Fruit fly (Drosophila melanogaster) whole organism, wandering third instar larva: Measurements from ENCODE around the gene CG14613.

Experiments
- CG9705 ChIP-seq: fragments of 200-800 bp; sonication (Bioruptor generic); optimal IDR thresholded peaks from 2 replicates; lab custom pipeline; 2018; ENCODE audit warnings: missing biosample characterization, mild to moderate bottlenecking, missing genetic modification characterization
- Dif ChIP-seq: fragments of 200-275, 200-300 bp; sonication (Bioruptor generic); optimal IDR thresholded peaks from 2 replicates; lab custom pipeline; 2018; ENCODE audit warnings: missing biosample characterization, missing genetic modification characterization; ENCODE audit not compliant: partially characterized antibody
- HLH106 ChIP-seq: fragments of 200-800 bp; optimal IDR thresholded peaks from 3 replicates; lab custom pipeline; 2019; ENCODE audit warnings: missing biosample characterization, mild to moderate bottlenecking, missing genetic modification characterization, moderate library complexity
- Hr78 ChIP-seq: fragments of >200 bp; optimal IDR thresholded peaks from 2 replicates; lab custom pipeline; 2017; ENCODE audit warnings: missing biosample characterization, missing genetic modification characterization
- Jra ChIP-seq: sonication (Bioruptor generic); optimal IDR thresholded peaks from 2 replicates; lab custom pipeline; 2016; ENCODE audit warnings: missing biosample characterization, missing genetic modification characterization
- Mio ChIP-seq: sonication (Bioruptor generic); optimal IDR thresholded peaks from 2 replicates; lab custom pipeline; 2016; ENCODE audit warnings: missing biosample characterization, missing genetic modification characterization
- Myc ChIP-seq: fragments of >200 bp; optimal IDR thresholded peaks from 2 replicates; lab custom pipeline; 2017
- OdsH ChIP-seq: fragments of 200-800 bp; sonication (Bioruptor generic); optimal IDR thresholded peaks from 2 replicates; lab custom pipeline; 2016; ENCODE audit warnings: missing biosample characterization, mild to moderate bottlenecking, missing genetic modification characterization
- Rel ChIP-seq, 2 experiments: fragments of 200-800 bp; sonication (Bioruptor generic) in 1 of 2; optimal IDR thresholded peaks; 2 replicates in 1 of 2; 3 replicates in 1 of 2; lab custom pipeline; 2016 to 2019; ENCODE audit warnings: mild to moderate bottlenecking in 2 of 2, missing biosample characterization in 2 of 2, missing genetic modification characterization in 2 of 2, moderate library complexity in 1 of 2
- Sp1 ChIP-seq: fragments of 200-800 bp; sonication (Bioruptor generic); optimal IDR thresholded peaks from 3 replicates; lab custom pipeline; 2019; ENCODE audit warnings: missing biosample characterization, mild to moderate bottlenecking, missing genetic modification characterization, moderate library complexity
- br ChIP-seq: fragments of 200-800 bp; sonication (Bioruptor generic); optimal IDR thresholded peaks from 2 replicates; lab custom pipeline; 2016; ENCODE audit warnings: missing biosample characterization, missing genetic modification characterization
- brk ChIP-seq: fragments of 200-800 bp; sonication (Bioruptor generic); optimal IDR thresholded peaks from 2 replicates; lab custom pipeline; 2016; ENCODE audit warnings: missing biosample characterization, mild to moderate bottlenecking, missing genetic modification characterization
- dmrt93B ChIP-seq: fragments of 200-800 bp; sonication (Bioruptor generic); optimal IDR thresholded peaks from 2 replicates; lab custom pipeline; 2018; ENCODE audit warnings: missing biosample characterization, mild to moderate bottlenecking, missing genetic modification characterization
- dsf ChIP-seq: sonication (Bioruptor generic); optimal IDR thresholded peaks from 2 replicates; lab custom pipeline; 2016; ENCODE audit warnings: missing biosample characterization, missing genetic modification characterization, borderline replicate concordance
- ey ChIP-seq: fragments of 200-800 bp; sonication (Bioruptor generic); optimal IDR thresholded peaks from 2 replicates; lab custom pipeline; 2016; ENCODE audit warnings: missing biosample characterization, missing genetic modification characterization
- foxo ChIP-seq, 2 experiments: fragments of 200-800 bp; sonication (Bioruptor generic); optimal IDR thresholded peaks; 2 replicates in 1 of 2; 3 replicates in 1 of 2; lab custom pipeline; 2016 to 2017; ENCODE audit warnings: missing biosample characterization in 2 of 2, missing genetic modification characterization in 2 of 2
- fru ChIP-seq: fragments of 200-800 bp; sonication (Bioruptor generic); optimal IDR thresholded peaks from 3 replicates; lab custom pipeline; 2016; ENCODE audit warnings: missing biosample characterization, mild to moderate bottlenecking, missing genetic modification characterization
- h ChIP-seq: fragments of 200-800 bp; sonication (Bioruptor generic); optimal IDR thresholded peaks from 3 replicates; lab custom pipeline; 2016; ENCODE audit warnings: missing biosample characterization, mild to moderate bottlenecking, missing genetic modification characterization
- lola ChIP-seq: fragments of >200 bp; optimal IDR thresholded peaks from 2 replicates; lab custom pipeline; 2017; ENCODE audit warnings: missing biosample characterization, missing genetic modification characterization
- psq ChIP-seq: fragments of 200-800 bp; sonication (Bioruptor generic); optimal IDR thresholded peaks from 3 replicates; lab custom pipeline; 2017; ENCODE audit warnings: missing biosample characterization, mild to moderate bottlenecking, missing genetic modification characterization, moderate library complexity
- rgr ChIP-seq: fragments of 200-800 bp; sonication (Bioruptor generic); optimal IDR thresholded peaks from 3 replicates; lab custom pipeline; 2016; ENCODE audit warnings: missing biosample characterization, mild to moderate bottlenecking, missing genetic modification characterization
- sage ChIP-seq: fragments of 200-800 bp; sonication (Bioruptor generic); optimal IDR thresholded peaks from 2 replicates; lab custom pipeline; 2016; ENCODE audit warnings: missing biosample characterization, mild to moderate bottlenecking, missing genetic modification characterization
- sv ChIP-seq: fragments of 200-800 bp; sonication (Bioruptor generic); optimal IDR thresholded peaks from 3 replicates; lab custom pipeline; 2016; ENCODE audit warnings: missing biosample characterization, missing genetic modification characterization
- usp ChIP-seq: fragments of >200 bp; optimal IDR thresholded peaks from 2 replicates; lab custom pipeline; 2017; ENCODE audit warnings: missing biosample characterization, missing genetic modification characterization
- woc ChIP-seq: sonication (Bioruptor generic); optimal IDR thresholded peaks from 2 replicates; lab custom pipeline; 2016; ENCODE audit warnings: missing biosample characterization, mild to moderate bottlenecking, missing genetic modification characterization

Gene CG14613

dm6 chrX:22481860-22482544 is 10.2 kb upstream of the CG14613 start, which contains the start of the genes Cp110 and CG12576:
Cp110 (plus strand) TSS chrX:22482082.
CG12576 (minus strand) TSS chrX:22482357.
- peak; percentile 10 for TF ChIP-seq rgr
- no peak for TF ChIP-seq Rel (GFP tag; optimal IDR thresholded peaks at IDR 0.05; lab: Kevin White, UChicago)
- TF ChIP-seq Rel (tag; optimal IDR thresholded peaks at IDR 0.05; lab: Kevin White, UChicago), result peak; percentile 50
- TF ChIP-seq foxo (GFP tag; optimal IDR thresholded peaks at IDR 0.05; lab: Kevin White, UChicago), result no peak

dm6 chrX:22481131-22481530 is 9.3 kb upstream of the CG14613 start:
- TF ChIP-seq sage (GFP tag; lab: Kevin White, UChicago) (no peak), foxo (GFP tag; optimal IDR thresholded peaks at IDR 0.05; lab: Kevin White, UChicago) (no peak), ey (GFP tag; lab: Kevin White, UChicago) (no peak), brk (GFP tag; lab: Kevin White, UChicago) (peak; percentile 3)

dm6 chrX:22480612-22481011 is 8.8 kb upstream of the CG14613 start:
- TF ChIP-seq Rel (GFP tag; optimal IDR thresholded peaks at IDR 0.05; lab: Kevin White, UChicago), result no peak
- TF ChIP-seq Rel (tag; optimal IDR thresholded peaks at IDR 0.05; lab: Kevin White, UChicago), result no peak
- no peak for TF ChIP-seq Dif (GFP tag; lab: Kevin White, UChicago)
- no peak for TF ChIP-seq usp
- TF ChIP-seq h (GFP tag; lab: Kevin White, UChicago), result no peak
- TF ChIP-seq Mio (GFP tag; lab: Kevin White, UChicago), result no peak
- TF ChIP-seq Jra, result no peak
- no peak for TF ChIP-seq dsf (GFP tag; lab: Kevin White, UChicago)
- no peak for TF ChIP-seq woc
- no peak for TF ChIP-seq HLH106 (tag; lab: Kevin White, UChicago)
- no peak for TF ChIP-seq lola (GFP tag; lab: Kevin White, UChicago)
- TF ChIP-seq, all 38 proteins: peak for 0

- TF ChIP-seq Myc (lab: Kevin White, UChicago), result no peak
- TF ChIP-seq dmrt93B (GFP tag; lab: Kevin White, UChicago), result peak; percentile 46
- no peak for TF ChIP-seq lola (GFP tag; lab: Kevin White, UChicago)
- TF ChIP-seq Sp1 (GFP tag; lab: Kevin White, UChicago), result peak; percentile 62
- no peak for TF ChIP-seq Rel (GFP tag; optimal IDR thresholded peaks at IDR 0.05; lab: Kevin White, UChicago)
- no peak for TF ChIP-seq Rel (tag; optimal IDR thresholded peaks at IDR 0.05; lab: Kevin White, UChicago)
- TF ChIP-seq h (GFP tag; lab: Kevin White, UChicago), result peak; percentile 70
- TF ChIP-seq rgr, result peak; percentile 8
- no peak for TF ChIP-seq sv (GFP tag; lab: Kevin White, UChicago)
- TF ChIP-seq psq (GFP tag; lab: Kevin White, UChicago), result peak; percentile 42
- TF ChIP-seq fru (GFP tag; lab: Kevin White, UChicago), result peak; percentile 72
- TF ChIP-seq br (GFP tag; lab: Kevin White, UChicago), result peak; percentile 59
- TF ChIP-seq woc, result peak; percentile 57
- TF ChIP-seq OdsH (GFP tag; lab: Kevin White, UChicago), result peak; percentile 49
- peak; percentile 52 for TF ChIP-seq HLH106 (tag; lab: Kevin White, UChicago)
- TF ChIP-seq Hr78 (GFP tag; lab: Kevin White, UChicago), result no peak
- TF ChIP-seq foxo (GFP tag; optimal IDR thresholded peaks at IDR 0.05; lab: Kevin White, UChicago), result peak in 1 of 2 experiments; percentile 56
- TF ChIP-seq ey (GFP tag; lab: Kevin White, UChicago), result peak; percentile 49
- TF ChIP-seq, all 38 proteins: peak for 12
These were observed 7.5 kb upstream of the CG14613 start for dm6 chrX:22479207-22479820.

- TF ChIP-seq CG9705 (GFP tag; lab: Kevin White, UChicago) (no peak), Rel (GFP tag; optimal IDR thresholded peaks at IDR 0.05; lab: Kevin White, UChicago) (no peak), Rel (tag; optimal IDR thresholded peaks at IDR 0.05; lab: Kevin White, UChicago) (peak; percentile 32)
These were observed 6.1 kb upstream of the CG14613 start for dm6 chrX:22477689-22478590.
